Fruit fly (Drosophila melanogaster) whole organism: Measurements from ENCODE around the gene Alg9.

Source experiments
- CG8478 ChIP-seq: fragments of >200 bp; optimal IDR thresholded peaks from 2 replicates; lab custom pipeline; 2018; ENCODE audit warnings: inconsistent platforms
- Dll ChIP-seq: fragments of >200 bp; optimal IDR thresholded peaks from 2 replicates; lab custom pipeline; 2017
- EcR ChIP-seq, 2 experiments: fragments of >200 bp; optimal IDR thresholded peaks; 2 replicates each; lab custom pipeline; 2017; ENCODE audit warnings: missing biosample characterization in 2 of 2, missing genetic modification characterization in 2 of 2, missing genetic modification reagents in 2 of 2
- pan ChIP-seq: fragments of >200 bp; optimal IDR thresholded peaks from 2 replicates; lab custom pipeline; 2017
- psq ChIP-seq: fragments of >200 bp; optimal IDR thresholded peaks from 2 replicates; lab custom pipeline; 2017
- usp ChIP-seq: fragments of >200 bp; optimal IDR thresholded peaks from 2 replicates; lab custom pipeline; 2017; ENCODE audit warnings: missing biosample characterization, missing genetic modification characterization, mixed read lengths

Gene Alg9

dm6 chr3R:25225483-25225882 is 4.1 kb downstream of the Alg9 start:
- TF ChIP-seq psq (lab: Kevin White, UChicago) (no peak), EcR (GFP tag; optimal IDR thresholded peaks at IDR 0.05; lab: Kevin White, UChicago) (no peak), usp (GFP tag; lab: Kevin White, UChicago) (no peak), pan (no peak), Dll (lab: Kevin White, UChicago) (no peak), CG8478 (no peak)

DNA sequence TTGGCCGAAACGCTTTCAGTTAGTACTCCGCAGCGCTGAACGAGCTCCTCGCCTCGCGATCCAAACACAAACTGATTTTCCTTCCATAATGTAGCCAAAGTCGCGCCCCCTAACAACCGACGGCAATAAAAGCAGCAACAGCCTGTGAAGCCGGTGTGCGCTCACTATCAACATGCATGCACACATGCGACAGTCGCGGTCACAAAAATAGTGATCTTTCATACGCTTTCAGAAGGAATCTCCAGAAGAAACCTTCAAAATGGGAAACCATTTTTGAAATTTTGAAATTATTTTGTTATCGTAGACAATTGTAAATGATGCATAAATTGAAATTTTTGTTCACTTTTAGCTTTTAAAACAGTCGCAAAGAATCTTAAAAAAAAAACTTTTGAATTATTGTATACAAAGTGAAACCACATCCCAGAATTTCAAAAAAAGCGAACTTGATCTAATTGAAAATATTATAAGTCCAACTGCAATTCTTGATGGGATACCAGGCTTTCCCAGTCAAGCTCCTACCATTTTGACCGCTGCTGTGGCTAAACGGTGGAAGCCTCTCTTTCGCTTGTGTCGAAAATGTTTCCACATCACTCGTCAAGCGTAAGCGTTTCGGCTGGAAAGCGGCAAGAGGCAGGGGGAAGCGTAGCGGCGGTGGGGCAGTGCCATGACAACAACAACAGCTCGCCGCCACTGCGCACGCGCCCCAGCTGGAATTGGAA is 11.0 kb downstream of the Alg9 start, which contains the start of gene Cad96Cb:
Gene Cad96Cb (minus strand): TSS at position 51 of the 719 bp plus-strand sequence.
- TF ChIP-seq usp (GFP tag; lab: Kevin White, UChicago) (no peak), pan (no peak), psq (lab: Kevin White, UChicago) (no peak), CG8478 (no peak), EcR (GFP tag; optimal IDR thresholded peaks at IDR 0.05; lab: Kevin White, UChicago) (no peak), Dll (lab: Kevin White, UChicago) (no peak)

DNA sequence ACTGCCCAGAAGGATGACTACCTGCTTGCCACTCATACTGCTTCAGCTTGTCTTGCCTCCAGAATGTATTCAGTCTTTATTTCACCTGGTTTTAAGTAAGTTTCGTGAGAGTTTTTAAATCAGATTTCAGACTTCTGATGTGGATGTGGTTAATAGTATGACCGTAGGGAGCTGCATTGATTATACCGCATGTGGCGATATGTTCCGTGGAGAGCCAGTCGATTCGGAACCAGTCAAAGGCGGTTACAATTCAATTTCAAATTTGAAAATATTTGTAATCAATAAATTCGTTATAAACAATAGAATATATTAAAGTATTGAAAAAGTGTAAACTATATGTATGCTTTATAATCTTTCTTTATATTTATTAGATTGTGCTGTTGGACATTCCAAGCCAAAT is 14.0 kb downstream of the Alg9 start, which contains the start of gene Sil1:
Gene Sil1 (minus strand): TSS at position 168 of the 400 bp plus-strand sequence.
- TF ChIP-seq CG8478 (no peak), EcR (GFP tag; optimal IDR thresholded peaks at IDR 0.05; lab: Kevin White, UChicago) (no peak), Dll (lab: Kevin White, UChicago) (no peak), usp (GFP tag; lab: Kevin White, UChicago) (no peak)

- no peak for TF ChIP-seq pan
- TF ChIP-seq psq (lab: Kevin White, UChicago) = no peak
- no peak for TF ChIP-seq usp (GFP tag; lab: Kevin White, UChicago)
- no peak for TF ChIP-seq EcR (GFP tag; optimal IDR thresholded peaks at IDR 0.05; lab: Kevin White, UChicago)
- TF ChIP-seq Dll (lab: Kevin White, UChicago) = no peak
- no peak for TF ChIP-seq CG8478
Observed at dm6 chr3R:25236121-25236520, 14.7 kb downstream of the Alg9 start.

DNA sequence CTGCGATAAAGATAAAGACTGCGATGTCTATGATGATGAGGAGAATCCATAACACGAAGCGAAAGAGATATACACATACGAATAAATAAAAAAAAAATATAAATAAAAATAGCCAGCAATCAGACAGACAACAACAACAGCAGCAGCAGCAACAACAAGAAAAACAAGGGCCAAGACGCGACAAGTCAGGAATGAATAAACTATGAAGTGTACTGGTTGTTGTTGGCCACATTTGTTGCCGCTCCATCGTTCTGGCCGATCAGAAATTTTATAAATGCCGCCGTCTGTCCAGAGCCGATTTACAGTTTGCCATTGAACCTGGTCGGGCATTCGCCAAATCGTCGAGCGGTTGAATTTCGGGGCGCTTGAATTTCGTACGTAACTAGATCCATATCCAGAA is 15.9 kb downstream of the Alg9 start, which contains the start of gene Jhbp7:
Gene Jhbp7 (plus strand): TSS at position 301 of the 400 bp plus-strand sequence.
- TF ChIP-seq Dll (lab: Kevin White, UChicago) = no peak
- TF ChIP-seq psq (lab: Kevin White, UChicago) = no peak
- no peak for TF ChIP-seq pan
- no peak for TF ChIP-seq EcR (GFP tag; optimal IDR thresholded peaks at IDR 0.05; lab: Kevin White, UChicago)
- TF ChIP-seq usp (GFP tag; lab: Kevin White, UChicago) = no peak
- no peak for TF ChIP-seq CG8478

dm6 chr3R:25238771-25239700 is 17.6 kb downstream of the Alg9 start:
- TF ChIP-seq pan = no peak

- TF ChIP-seq Dll (lab: Kevin White, UChicago) = no peak
- TF ChIP-seq usp (GFP tag; lab: Kevin White, UChicago) = no peak
- no peak for TF ChIP-seq EcR (GFP tag; optimal IDR thresholded peaks at IDR 0.05; lab: Kevin White, UChicago)
- no peak for TF ChIP-seq psq (lab: Kevin White, UChicago)
- no peak for TF ChIP-seq CG8478
- TF ChIP-seq pan = no peak
Observed at dm6 chr3R:25239880-25240279, 18.5 kb downstream of the Alg9 start, which contains the start of gene to. Gene to (plus strand): TSS chr3R:25240180.

dm6 chr3R:25241507-25242070 is 20.2 kb downstream of the Alg9 start, which contains the start of gene CG11854:
Gene CG11854 (plus strand): TSS chr3R:25242020.
- no peak for TF ChIP-seq Dll (lab: Kevin White, UChicago)
- TF ChIP-seq pan = no peak
- TF ChIP-seq psq (lab: Kevin White, UChicago) = no peak
- TF ChIP-seq EcR (GFP tag; optimal IDR thresholded peaks at IDR 0.05; lab: Kevin White, UChicago) = no peak
- TF ChIP-seq usp (GFP tag; lab: Kevin White, UChicago) = no peak
- no peak for TF ChIP-seq CG8478

- no peak for TF ChIP-seq psq (lab: Kevin White, UChicago)
- TF ChIP-seq EcR (GFP tag; optimal IDR thresholded peaks at IDR 0.05; lab: Kevin White, UChicago) = no peak
- no peak for TF ChIP-seq pan
- TF ChIP-seq usp (GFP tag; lab: Kevin White, UChicago) = no peak
- no peak for TF ChIP-seq CG8478
- TF ChIP-seq Dll (lab: Kevin White, UChicago) = no peak
Observed at dm6 chr3R:25245052-25245813, 23.8 kb downstream of the Alg9 start, which contains the start of gene bam. Gene bam (minus strand): TSS chr3R:25245109.

DNA sequence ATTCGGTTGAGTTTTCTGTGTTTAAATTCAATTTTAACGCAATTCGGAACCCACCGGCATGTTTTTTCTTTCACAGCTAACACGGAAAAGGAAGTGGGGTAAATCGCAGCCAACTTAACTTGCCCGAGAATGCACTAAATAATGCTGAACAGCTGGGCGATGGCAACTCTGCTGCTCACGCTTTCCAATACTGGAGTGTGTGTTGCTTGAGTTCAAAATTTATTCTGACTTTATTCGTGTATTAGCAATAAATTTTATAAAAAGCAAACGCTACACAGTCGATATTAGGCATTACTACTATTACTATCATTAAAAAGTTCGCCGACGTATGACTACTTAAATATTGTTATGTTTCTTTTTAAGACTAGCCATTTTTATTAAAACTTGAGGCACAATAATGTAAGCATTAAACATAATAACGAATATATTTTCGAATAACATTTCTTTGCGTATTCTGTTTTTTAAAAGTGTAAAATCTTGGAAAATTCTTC is 26.0 kb downstream of the Alg9 start, which contains the start of the genes RpS27 and Nup37:
Gene RpS27 (minus strand): TSS at position 136 of the 491 bp plus-strand sequence.
Gene Nup37 (plus strand): TSS at position 280 of the 491 bp plus-strand sequence.
- no peak for TF ChIP-seq psq (lab: Kevin White, UChicago)
- TF ChIP-seq usp (GFP tag; lab: Kevin White, UChicago) = no peak
- TF ChIP-seq CG8478 = no peak
- no peak for TF ChIP-seq pan
- no peak for TF ChIP-seq Dll (lab: Kevin White, UChicago)
- TF ChIP-seq EcR (GFP tag; optimal IDR thresholded peaks at IDR 0.05; lab: Kevin White, UChicago) = no peak
